Worm (Caenorhabditis elegans) whole organism, L1 larva: ENCODE results near the gene srx-105.

Experiments used
- aly-2 ChIP-seq: fragments of 150-350 bp; optimal IDR thresholded peaks from 2 replicates; lab custom pipeline; 2014; ENCODE audit warnings: missing biosample characterization, missing genetic modification characterization
- ama-1 ChIP-seq: fragments of 150-350 bp; optimal IDR thresholded peaks from 2 replicates; lab custom pipeline; 2014
- ceh-88 ChIP-seq: fragments of 200-800 bp; sonication (Bioruptor generic); IDR thresholded peaks from 2 replicates; pipeline ENCODE4 v1.3.6; 2022; ENCODE audit warnings: missing genetic modification characterization, missing compliant biosample characterization
- elt-3 ChIP-seq, 6 experiments: fragments of 150-350 bp in 1 of 6; sonication (generic microtip); optimal IDR thresholded peaks; 2 replicates each; lab custom pipeline; 2017 to 2018; ENCODE audit warnings: missing biosample characterization in 6 of 6, missing genetic modification characterization in 6 of 6, inconsistent platforms in 1 of 6
- nhr-19 ChIP-seq: fragments of 200-800 bp; sonication (Bioruptor generic); conservative IDR thresholded peaks from 2 replicates; pipeline ENCODE4 v1.3.6; 2022; ENCODE audit warnings: missing genetic modification characterization, missing compliant biosample characterization
- nhr-71 ChIP-seq: sonication (generic microtip); optimal IDR thresholded peaks from 2 replicates; lab custom pipeline; 2016; ENCODE audit warnings: mild to moderate bottlenecking, missing genetic modification characterization, moderate library complexity, missing compliant biosample characterization
- nhr-76 ChIP-seq: sonication (generic microtip); optimal IDR thresholded peaks from 2 replicates; lab custom pipeline; 2017; ENCODE audit warnings: missing biosample characterization, missing genetic modification characterization

DNA sequence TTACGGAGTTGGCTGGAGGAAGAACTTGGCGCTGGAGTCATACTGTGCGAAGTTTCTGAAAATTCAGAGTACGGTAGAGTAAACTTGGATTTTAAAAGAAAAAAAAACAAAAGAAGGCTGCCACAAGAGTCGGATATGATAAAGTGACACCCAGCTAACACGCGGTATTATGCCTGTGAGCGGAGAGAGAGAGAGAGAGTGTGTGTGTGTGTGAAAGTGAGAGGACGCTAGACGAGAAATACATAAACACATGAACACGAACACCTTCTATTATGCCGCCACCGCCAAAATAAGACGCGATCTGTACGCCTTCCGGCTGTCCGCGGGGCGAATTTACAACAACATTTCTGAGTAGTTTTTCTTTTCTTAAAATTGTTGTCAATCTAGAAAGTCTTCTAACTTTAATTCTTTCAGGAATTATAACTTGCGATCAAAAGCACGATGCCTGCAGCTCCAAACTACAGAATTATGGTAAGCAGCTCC lies 35.7 kb upstream of the srx-105 start, which contains the start of gene F12E12.6:
- TF ChIP-seq nhr-19 (GFP tag; lab: Robert Waterston, UW) (no peak), aly-2 (tag; lab: Kevin White, UChicago) (no peak), nhr-76 (tag; lab: Kevin White, UChicago) (no peak), elt-3 (tag; optimal IDR thresholded peaks at IDR 0.05; lab: Kevin White, UChicago) (no peak), ceh-88 (GFP tag; lab: Robert Waterston, UW) (no peak), ama-1 (no peak), nhr-71 (no peak)
